Fruit fly (Drosophila melanogaster) whole organism, adult: Measurements from ENCODE around the gene comm2.

Experiments used
- CG11617 ChIP-seq: fragments of 200-800 bp; sonication (Bioruptor generic); optimal IDR thresholded peaks from 2 replicates; lab custom pipeline; 2017; ENCODE audit warnings: mild to moderate bottlenecking, missing biosample characterization, missing genetic modification reagents, missing genetic modification characterization
- CG12768 ChIP-seq: fragments of 200-800 bp; sonication (Bioruptor generic); optimal IDR thresholded peaks from 2 replicates; lab custom pipeline; 2017; ENCODE audit warnings: missing biosample characterization, missing genetic modification characterization, mild to moderate bottlenecking, moderate library complexity, missing genetic modification reagents
- CG14711 ChIP-seq: fragments of 200-800 bp; sonication (Bioruptor generic); optimal IDR thresholded peaks from 2 replicates; lab custom pipeline; 2018; ENCODE audit warnings: missing biosample characterization, mild to moderate bottlenecking, missing genetic modification characterization, moderate library complexity
- CG1620 ChIP-seq: fragments of 200-800 bp; sonication (Bioruptor generic); optimal IDR thresholded peaks from 2 replicates; lab custom pipeline; 2016; ENCODE audit warnings: missing biosample characterization, missing genetic modification characterization
- CG33017 ChIP-seq: fragments of 200-800 bp; sonication (Bioruptor generic); optimal IDR thresholded peaks from 2 replicates; lab custom pipeline; 2018; ENCODE audit warnings: missing biosample characterization, mild to moderate bottlenecking, missing genetic modification characterization, moderate library complexity
- CG5204 ChIP-seq: fragments of 200-800 bp; sonication (Bioruptor generic); optimal IDR thresholded peaks from 2 replicates; lab custom pipeline; 2016; ENCODE audit warnings: missing biosample characterization, missing genetic modification characterization
- CG7045 ChIP-seq: fragments of 200-800 bp; sonication (Bioruptor generic); optimal IDR thresholded peaks from 2 replicates; lab custom pipeline; 2017; ENCODE audit warnings: missing biosample characterization, mild to moderate bottlenecking, missing genetic modification characterization
- CG7101 ChIP-seq: fragments of 200-800 bp; sonication (Bioruptor generic); optimal IDR thresholded peaks from 2 replicates; lab custom pipeline; 2018; ENCODE audit warnings: missing biosample characterization, mild to moderate bottlenecking, missing genetic modification characterization, moderate library complexity
- Clk ChIP-seq: fragments of 200-800 bp; sonication (Bioruptor generic); optimal IDR thresholded peaks from 2 replicates; lab custom pipeline; 2017; ENCODE audit warnings: missing biosample characterization, missing genetic modification characterization
- Crg-1 ChIP-seq: fragments of 200-800 bp; sonication (Bioruptor generic); optimal IDR thresholded peaks from 2 replicates; lab custom pipeline; 2016; ENCODE audit warnings: missing biosample characterization, missing genetic modification characterization
- Hr96 ChIP-seq: fragments of 200-800 bp; sonication (Bioruptor generic); optimal IDR thresholded peaks from 2 replicates; lab custom pipeline; 2016; ENCODE audit warnings: missing biosample characterization, missing genetic modification characterization
- Mnt ChIP-seq: fragments of 200-800 bp; sonication (Bioruptor generic); optimal IDR thresholded peaks from 2 replicates; lab custom pipeline; 2016; ENCODE audit warnings: missing biosample characterization, mild to moderate bottlenecking, missing genetic modification characterization
- bab1 ChIP-seq: fragments of 200-800 bp; sonication (Bioruptor generic); optimal IDR thresholded peaks from 3 replicates; lab custom pipeline; 2019; ENCODE audit warnings: missing biosample characterization, mild to moderate bottlenecking, missing genetic modification characterization, moderate library complexity
- cic ChIP-seq: fragments of 200-800 bp; sonication (Bioruptor generic); optimal IDR thresholded peaks from 2 replicates; lab custom pipeline; 2017; ENCODE audit warnings: missing biosample characterization, mild to moderate bottlenecking, missing genetic modification characterization, moderate library complexity
- cnc ChIP-seq, 2 experiments: fragments of >200 bp; optimal IDR thresholded peaks; 2 replicates each; lab custom pipeline; 2017
- kay ChIP-seq: fragments of 200-800 bp; sonication (Bioruptor generic); peaks from one replicate; lab custom pipeline; 2016; ENCODE audit warnings: missing biosample characterization, missing genetic modification characterization, borderline replicate concordance
- ovo ChIP-seq: fragments of 200-800 bp; sonication (Bioruptor generic); optimal IDR thresholded peaks from 2 replicates; lab custom pipeline; 2016; ENCODE audit warnings: missing biosample characterization, missing genetic modification characterization
- pad ChIP-seq: fragments of 200-800 bp; sonication (Bioruptor generic); optimal IDR thresholded peaks from 3 replicates; lab custom pipeline; 2017; ENCODE audit warnings: missing biosample characterization, missing genetic modification characterization, mild to moderate bottlenecking, moderate library complexity, missing genetic modification reagents
- tj ChIP-seq: fragments of 200-800 bp; sonication (Bioruptor generic); optimal IDR thresholded peaks from 3 replicates; lab custom pipeline; 2017; ENCODE audit warnings: missing biosample characterization, mild to moderate bottlenecking, missing genetic modification characterization, moderate library complexity
- toe ChIP-seq: fragments of 200-800 bp; sonication (Bioruptor generic); optimal IDR thresholded peaks from 2 replicates; lab custom pipeline; 2016; ENCODE audit warnings: missing biosample characterization, missing genetic modification characterization

Gene comm2

dm6 chr3L:15699626-15700337 is at the start of gene comm2:
Gene comm2, minus strand, starts transcription at chr3L:15699850.
- TF ChIP-seq pad (GFP tag; lab: Kevin White, UChicago) (no peak), bab1 (GFP tag; lab: Kevin White, UChicago) (no peak), Mnt (GFP tag; lab: Kevin White, UChicago) (no peak), CG14711 (tag; lab: Kevin White, UChicago) (no peak), CG7045 (GFP tag; lab: Kevin White, UChicago) (no peak), kay (GFP tag; lab: Kevin White, UChicago) (no peak), CG1620 (GFP tag; lab: Kevin White, UChicago) (no peak), CG33017 (tag; lab: Kevin White, UChicago) (no peak), CG7101 (tag; lab: Kevin White, UChicago) (no peak), CG5204 (GFP tag; lab: Kevin White, UChicago) (no peak)

DNA sequence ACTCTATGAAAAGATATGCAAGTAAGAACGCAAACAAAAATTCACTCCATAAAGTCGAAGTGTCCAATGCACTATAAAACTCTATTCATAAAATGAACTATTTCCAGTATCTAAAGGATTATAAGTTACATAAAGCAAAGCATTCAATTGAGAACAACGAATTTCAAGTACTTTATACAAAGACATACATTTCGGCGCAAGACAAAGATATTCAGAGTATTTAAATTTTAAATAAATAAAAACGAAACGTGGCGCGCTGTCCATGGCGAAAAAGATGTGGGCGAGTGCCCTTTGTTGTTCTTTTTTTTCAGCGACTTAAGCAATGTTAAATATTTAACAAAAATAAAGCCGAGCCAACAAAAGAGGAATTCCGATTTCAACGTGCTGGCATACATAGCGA is 49.6 kb upstream of the comm2 start:
- TF ChIP-seq ovo (GFP tag; lab: Kevin White, UChicago), result no peak
- no peak for TF ChIP-seq tj (GFP tag; lab: Kevin White, UChicago)
- TF ChIP-seq CG12768, result no peak
- no peak for TF ChIP-seq bab1 (GFP tag; lab: Kevin White, UChicago)
- TF ChIP-seq cic (GFP tag; lab: Kevin White, UChicago), result no peak
- no peak for TF ChIP-seq Mnt (GFP tag; lab: Kevin White, UChicago)
- TF ChIP-seq CG14711 (tag; lab: Kevin White, UChicago), result no peak
- TF ChIP-seq CG11617 (GFP tag; lab: Kevin White, UChicago), result no peak
- TF ChIP-seq Clk (GFP tag; lab: Kevin White, UChicago), result no peak
- no peak for TF ChIP-seq CG1620 (GFP tag; lab: Kevin White, UChicago)
- no peak for TF ChIP-seq CG7045 (GFP tag; lab: Kevin White, UChicago)
- no peak for TF ChIP-seq CG5204 (GFP tag; lab: Kevin White, UChicago)
- TF ChIP-seq Hr96, result no peak
- no peak for TF ChIP-seq cnc (optimal IDR thresholded peaks at IDR 0.05; lab: Kevin White, UChicago)
- TF ChIP-seq toe (GFP tag; lab: Kevin White, UChicago), result no peak
- TF ChIP-seq Crg-1 (GFP tag; lab: Kevin White, UChicago), result no peak
- TF ChIP-seq pad (GFP tag; lab: Kevin White, UChicago), result no peak

DNA sequence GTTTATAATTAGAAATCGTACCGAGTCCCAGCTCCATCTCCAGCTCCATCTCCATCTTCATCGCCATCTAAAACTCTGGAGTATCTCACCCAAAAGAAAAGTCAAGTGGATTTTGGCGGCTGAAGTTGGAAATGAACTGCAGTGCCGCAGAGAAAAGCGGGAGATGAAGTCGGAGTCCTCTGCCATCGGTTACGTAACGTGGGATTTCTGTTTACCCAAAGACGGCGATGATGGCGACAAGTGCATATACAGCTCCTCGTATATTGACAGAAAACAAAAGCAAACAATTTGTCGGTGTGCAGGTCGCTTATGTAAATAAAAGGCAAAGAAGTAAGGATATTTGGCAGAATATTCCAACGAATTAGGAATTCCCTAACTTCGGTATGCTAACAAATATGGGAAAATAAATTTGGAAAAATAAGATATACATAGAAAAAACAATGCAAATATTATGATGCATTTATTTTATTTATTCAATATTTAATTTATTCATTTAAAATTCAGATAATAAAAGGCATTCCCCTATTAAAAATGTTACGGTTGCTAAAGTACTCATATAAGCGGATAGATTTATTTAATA is 48.8 kb upstream of the comm2 start:
- TF ChIP-seq Mnt (GFP tag; lab: Kevin White, UChicago) (no peak), toe (GFP tag; lab: Kevin White, UChicago) (no peak), cnc (optimal IDR thresholded peaks at IDR 0.05; lab: Kevin White, UChicago) (no peak), Crg-1 (GFP tag; lab: Kevin White, UChicago) (no peak), CG11617 (GFP tag; lab: Kevin White, UChicago) (no peak), CG7101 (tag; lab: Kevin White, UChicago) (no peak), CG5204 (GFP tag; lab: Kevin White, UChicago) (no peak), CG1620 (GFP tag; lab: Kevin White, UChicago) (no peak), Hr96 (no peak), tj (GFP tag; lab: Kevin White, UChicago) (no peak), CG12768 (no peak)

DNA sequence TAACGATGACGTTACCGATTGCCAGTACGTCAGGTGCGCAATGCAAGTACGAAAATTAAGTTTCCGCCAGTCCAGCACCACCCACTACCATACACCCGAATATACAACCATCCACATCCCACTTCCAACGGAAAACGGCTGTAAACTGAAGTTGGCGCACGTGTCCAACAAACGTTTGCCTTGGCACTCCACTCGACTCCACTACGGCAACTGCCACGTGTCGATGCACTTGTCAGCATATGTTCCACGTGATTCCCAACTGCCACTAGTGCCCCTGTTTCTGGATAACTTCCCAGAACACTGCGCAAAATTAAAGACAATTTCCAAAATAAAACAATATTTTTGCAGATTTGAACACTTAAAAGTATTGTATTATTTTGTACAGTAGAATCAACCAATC is 46.6 kb upstream of the comm2 start:
- no peak for TF ChIP-seq CG7101 (tag; lab: Kevin White, UChicago)
- no peak for TF ChIP-seq toe (GFP tag; lab: Kevin White, UChicago)
- no peak for TF ChIP-seq kay (GFP tag; lab: Kevin White, UChicago)
- TF ChIP-seq CG5204 (GFP tag; lab: Kevin White, UChicago), result no peak
- TF ChIP-seq tj (GFP tag; lab: Kevin White, UChicago), result no peak
- no peak for TF ChIP-seq CG14711 (tag; lab: Kevin White, UChicago)
- TF ChIP-seq bab1 (GFP tag; lab: Kevin White, UChicago), result no peak
- no peak for TF ChIP-seq Clk (GFP tag; lab: Kevin White, UChicago)
- no peak for TF ChIP-seq CG1620 (GFP tag; lab: Kevin White, UChicago)
- TF ChIP-seq CG7045 (GFP tag; lab: Kevin White, UChicago), result no peak
- TF ChIP-seq CG12768, result no peak
- no peak for TF ChIP-seq Hr96
- no peak for TF ChIP-seq cic (GFP tag; lab: Kevin White, UChicago)
- no peak for TF ChIP-seq CG33017 (tag; lab: Kevin White, UChicago)
- no peak for TF ChIP-seq Crg-1 (GFP tag; lab: Kevin White, UChicago)
- TF ChIP-seq Mnt (GFP tag; lab: Kevin White, UChicago), result no peak
- no peak for TF ChIP-seq CG11617 (GFP tag; lab: Kevin White, UChicago)

dm6 chr3L:15741843-15742242 is 42.2 kb upstream of the comm2 start:
- no peak for TF ChIP-seq CG12768
- no peak for TF ChIP-seq bab1 (GFP tag; lab: Kevin White, UChicago)
- no peak for TF ChIP-seq CG7101 (tag; lab: Kevin White, UChicago)
- no peak for TF ChIP-seq Clk (GFP tag; lab: Kevin White, UChicago)
- no peak for TF ChIP-seq tj (GFP tag; lab: Kevin White, UChicago)
- no peak for TF ChIP-seq kay (GFP tag; lab: Kevin White, UChicago)
- no peak for TF ChIP-seq CG1620 (GFP tag; lab: Kevin White, UChicago)
- TF ChIP-seq CG11617 (GFP tag; lab: Kevin White, UChicago), result no peak
- no peak for TF ChIP-seq cnc (optimal IDR thresholded peaks at IDR 0.05; lab: Kevin White, UChicago)
